Worm (Caenorhabditis elegans) whole organism, mixed stage, embryonic: Measurements from ENCODE around the gene rgs-7.

Experiments used
- M03D4.4 ChIP-seq: sonication (generic microtip); optimal IDR thresholded peaks from 2 replicates; lab custom pipeline; 2017; ENCODE audit warnings: mild to moderate bottlenecking, missing genetic modification characterization, missing compliant biosample characterization
- blmp-1 ChIP-seq: fragments of 150-350 bp; optimal IDR thresholded peaks from 2 replicates; lab custom pipeline; 2014; ENCODE audit warnings: missing biosample characterization, missing genetic modification characterization
- ceh-39 ChIP-seq: fragments of 150-350 bp; optimal IDR thresholded peaks from 2 replicates; lab custom pipeline; 2014; ENCODE audit warnings: missing biosample characterization, missing genetic modification characterization
- ceh-43 ChIP-seq: fragments of 200-800 bp; sonication (Bioruptor generic); optimal IDR thresholded peaks from 2 replicates; lab custom pipeline; 2018; ENCODE audit warnings: mild to moderate bottlenecking, missing genetic modification characterization, moderate library complexity, missing compliant biosample characterization
- ceh-83 ChIP-seq: fragments of 200-800 bp; sonication (Bioruptor generic); optimal IDR thresholded peaks from 2 replicates; lab custom pipeline; 2018; ENCODE audit warnings: mild to moderate bottlenecking, missing genetic modification characterization, missing compliant biosample characterization
- ces-1 ChIP-seq: fragments of 150-350 bp; optimal IDR thresholded peaks from 2 replicates; lab custom pipeline; 2014; ENCODE audit warnings: missing biosample characterization, missing genetic modification reagents, missing genetic modification characterization
- elt-1 ChIP-seq: sonication (generic microtip); optimal IDR thresholded peaks from 2 replicates; lab custom pipeline; 2017; ENCODE audit warnings: missing genetic modification characterization, mild to moderate bottlenecking, missing compliant biosample characterization, antibody characterized with exemption, moderate library complexity, borderline replicate concordance; ENCODE audit not compliant: insufficient read depth
- elt-3 ChIP-seq: fragments of 150-350 bp; optimal IDR thresholded peaks from 2 replicates; lab custom pipeline; 2014; ENCODE audit warnings: missing biosample characterization, missing genetic modification characterization
- flh-1 ChIP-seq: fragments of 200-800 bp; sonication (Bioruptor generic); optimal IDR thresholded peaks from 2 replicates; lab custom pipeline; 2018; ENCODE audit warnings: mild to moderate bottlenecking, missing genetic modification characterization, moderate library complexity, missing compliant biosample characterization
- hlh-1 ChIP-seq: fragments of 150-350 bp; optimal IDR thresholded peaks from 2 replicates; lab custom pipeline; 2014; ENCODE audit warnings: missing biosample characterization, missing genetic modification reagents, missing genetic modification characterization
- mls-2 ChIP-seq: sonication (generic microtip); optimal IDR thresholded peaks from 2 replicates; lab custom pipeline; 2016; ENCODE audit warnings: mild to moderate bottlenecking, missing genetic modification characterization, moderate library complexity, missing compliant biosample characterization
- nhr-2 ChIP-seq: fragments of 150-350 bp; optimal IDR thresholded peaks from 2 replicates; lab custom pipeline; 2014; ENCODE audit warnings: missing biosample characterization, missing genetic modification characterization
- nhr-237 ChIP-seq: fragments of 150-350 bp; optimal IDR thresholded peaks from 2 replicates; lab custom pipeline; 2014; ENCODE audit warnings: missing biosample characterization, missing genetic modification characterization
- nhr-28 ChIP-seq: fragments of 150-350 bp; optimal IDR thresholded peaks from 2 replicates; lab custom pipeline; 2014; ENCODE audit warnings: missing biosample characterization, missing genetic modification characterization
- pha-4 ChIP-seq: fragments of 150-350 bp; optimal IDR thresholded peaks from 2 replicates; lab custom pipeline; 2018; ENCODE audit warnings: missing biosample characterization, missing genetic modification reagents, missing genetic modification characterization
- sem-2 ChIP-seq: fragments of 200-800 bp; sonication (Bioruptor generic); optimal IDR thresholded peaks from 2 replicates; lab custom pipeline; 2018; ENCODE audit warnings: mild to moderate bottlenecking, missing genetic modification characterization, missing compliant biosample characterization
- snpc-4 ChIP-seq: fragments of 150-350 bp; optimal IDR thresholded peaks from 2 replicates; lab custom pipeline; 2014; ENCODE audit warnings: missing biosample characterization, missing genetic modification characterization
- sptf-1 ChIP-seq: sonication (generic microtip); optimal IDR thresholded peaks from 2 replicates; lab custom pipeline; 2017; ENCODE audit warnings: mild to moderate bottlenecking, missing genetic modification characterization, moderate library complexity, missing compliant biosample characterization
- tbx-8 ChIP-seq: fragments of 200-800 bp; sonication (Bioruptor generic); optimal IDR thresholded peaks from 2 replicates; lab custom pipeline; 2018; ENCODE audit warnings: mild to moderate bottlenecking, missing genetic modification characterization, moderate library complexity, missing compliant biosample characterization
- unc-120 ChIP-seq: sonication (generic microtip); optimal IDR thresholded peaks from 2 replicates; lab custom pipeline; 2017; ENCODE audit warnings: missing genetic modification characterization, missing compliant biosample characterization; ENCODE audit not compliant: poor library complexity, severe bottlenecking
- unc-39 ChIP-seq: fragments of 150-350 bp; optimal IDR thresholded peaks from 2 replicates; lab custom pipeline; 2014; ENCODE audit warnings: missing biosample characterization, missing genetic modification characterization
- unc-62 ChIP-seq: fragments of 150-350 bp; optimal IDR thresholded peaks from 2 replicates; lab custom pipeline; 2014; ENCODE audit warnings: missing biosample characterization, missing genetic modification reagents, missing genetic modification characterization
- zip-8 ChIP-seq: fragments of 150-350 bp; optimal IDR thresholded peaks from 2 replicates; lab custom pipeline; 2014; ENCODE audit warnings: missing biosample characterization, missing genetic modification characterization
- ztf-11 ChIP-seq: fragments of 150-350 bp; optimal IDR thresholded peaks from 2 replicates; lab custom pipeline; 2014; ENCODE audit warnings: missing biosample characterization, missing genetic modification characterization

The rgs-7 gene

ce11 chrX:3572490-3572889, 30.1 kb downstream of the rgs-7 start, which contains the start of gene vit-3:
Gene vit-3 (minus strand): TSS chrX:3572549.
- TF ChIP-seq nhr-2 (tag; lab: Kevin White, UChicago) (no peak), sptf-1 (tag; lab: Kevin White, UChicago) (no peak), ztf-11 (no peak), ceh-43 (GFP tag; lab: Kevin White, UChicago) (no peak), ceh-39 (tag; lab: Kevin White, UChicago) (no peak), ceh-83 (GFP tag; lab: Kevin White, UChicago) (no peak), hlh-1 (tag; lab: Kevin White, UChicago) (no peak)

DNA sequence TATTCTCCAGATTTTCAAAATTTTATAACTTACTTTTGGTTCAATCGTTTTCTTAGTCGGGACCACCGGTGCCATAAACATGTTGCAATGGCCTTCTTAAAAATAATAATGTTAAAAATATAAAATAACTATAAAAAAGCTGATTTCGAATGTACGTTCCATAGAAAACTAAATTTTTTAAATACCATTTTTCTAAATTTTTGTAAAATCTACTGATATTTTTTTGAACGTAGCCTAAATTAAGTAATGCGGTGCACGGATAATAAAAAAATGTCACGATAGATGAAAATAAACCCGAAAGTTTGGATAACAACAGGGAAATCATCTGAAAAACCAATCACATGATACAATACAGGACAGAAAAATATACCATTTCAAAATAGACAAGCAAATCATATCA, 31.1 kb downstream of the rgs-7 start, which contains the start of gene T27A10.5:
Gene T27A10.5 (minus strand): TSS at position 101 of the 400 bp plus-strand sequence.
- TF ChIP-seq blmp-1 (tag; lab: Kevin White, UChicago) (no peak), unc-39 (no peak), ceh-83 (GFP tag; lab: Kevin White, UChicago) (no peak), flh-1 (no peak), unc-62 (GFP tag; lab: Kevin White, UChicago) (no peak), sem-2 (GFP tag; lab: Kevin White, UChicago) (no peak)
- TF ChIP-seq, all 35 proteins: peak for 0

- TF ChIP-seq mls-2 (tag; lab: Kevin White, UChicago) (no peak), elt-1 (tag; lab: Kevin White, UChicago) (no peak), nhr-2 (tag; lab: Kevin White, UChicago) (no peak), ceh-43 (GFP tag; lab: Kevin White, UChicago) (no peak)
Observed at ce11 chrX:3576239-3576638, 33.9 kb downstream of the rgs-7 start, which contains the start of gene ckc-1. Gene ckc-1 (plus strand): TSS chrX:3576606.

DNA sequence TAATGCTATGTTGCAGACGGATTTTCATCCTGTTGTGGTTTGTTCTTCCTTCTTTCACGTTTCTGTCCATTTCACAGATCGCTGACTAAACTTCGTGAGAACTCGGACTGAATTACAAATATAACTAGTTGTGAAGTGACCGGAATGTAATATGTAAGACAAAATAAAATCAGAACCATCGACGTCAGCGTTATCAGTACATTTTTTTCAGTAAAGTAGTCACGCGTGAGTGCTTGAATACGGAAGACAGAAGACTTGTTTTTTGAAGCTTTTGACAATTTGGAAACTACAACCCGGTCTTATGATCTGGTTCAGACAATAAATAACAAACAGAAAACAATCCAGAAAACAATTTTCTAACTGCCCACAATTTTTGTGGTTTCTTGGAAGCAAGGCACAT, 39.5 kb downstream of the rgs-7 start:
- TF ChIP-seq zip-8 (tag; lab: Kevin White, UChicago) (no peak), nhr-2 (tag; lab: Kevin White, UChicago) (no peak), hlh-1 (tag; lab: Kevin White, UChicago) (no peak), sem-2 (GFP tag; lab: Kevin White, UChicago) (no peak), pha-4 (tag; lab: Kevin White, UChicago) (no peak), unc-62 (GFP tag; lab: Kevin White, UChicago) (no peak), unc-120 (tag; lab: Kevin White, UChicago) (no peak), elt-1 (tag; lab: Kevin White, UChicago) (no peak), blmp-1 (tag; lab: Kevin White, UChicago) (no peak), elt-3 (tag; lab: Kevin White, UChicago) (no peak), snpc-4 (no peak), M03D4.4 (tag; lab: Kevin White, UChicago) (no peak), ceh-83 (GFP tag; lab: Kevin White, UChicago) (no peak), flh-1 (no peak)

DNA sequence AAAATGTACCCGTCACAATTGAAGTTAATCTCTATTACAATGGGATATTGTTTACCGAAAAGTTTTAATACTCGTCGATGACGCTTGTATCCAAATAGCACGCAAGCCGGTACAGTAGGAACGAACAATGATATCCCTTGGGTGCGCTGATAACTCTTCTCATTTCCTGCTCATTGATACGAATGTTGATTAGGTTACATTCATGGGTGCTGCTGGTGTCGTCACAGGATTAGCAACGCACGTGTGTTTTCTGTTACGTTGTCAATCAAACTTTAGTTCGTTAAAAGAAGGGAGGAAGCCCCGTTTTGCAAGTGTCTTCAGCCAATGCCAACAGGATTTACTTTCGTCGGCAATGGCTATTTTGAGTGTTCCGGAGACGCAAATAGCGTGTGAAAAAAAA, 41.1 kb downstream of the rgs-7 start:
- TF ChIP-seq zip-8 (tag; lab: Kevin White, UChicago) (no peak), nhr-28 (tag; lab: Kevin White, UChicago) (no peak), sptf-1 (tag; lab: Kevin White, UChicago) (no peak), tbx-8 (no peak), flh-1 (no peak), nhr-2 (tag; lab: Kevin White, UChicago) (no peak), unc-62 (GFP tag; lab: Kevin White, UChicago) (no peak), elt-1 (tag; lab: Kevin White, UChicago) (no peak)

ce11 chrX:3584481-3584880, 42.1 kb downstream of the rgs-7 start:
- TF ChIP-seq ces-1 (GFP tag; lab: Kevin White, UChicago) (peak; percentile 85), nhr-237 (tag; lab: Kevin White, UChicago) (no peak)

DNA sequence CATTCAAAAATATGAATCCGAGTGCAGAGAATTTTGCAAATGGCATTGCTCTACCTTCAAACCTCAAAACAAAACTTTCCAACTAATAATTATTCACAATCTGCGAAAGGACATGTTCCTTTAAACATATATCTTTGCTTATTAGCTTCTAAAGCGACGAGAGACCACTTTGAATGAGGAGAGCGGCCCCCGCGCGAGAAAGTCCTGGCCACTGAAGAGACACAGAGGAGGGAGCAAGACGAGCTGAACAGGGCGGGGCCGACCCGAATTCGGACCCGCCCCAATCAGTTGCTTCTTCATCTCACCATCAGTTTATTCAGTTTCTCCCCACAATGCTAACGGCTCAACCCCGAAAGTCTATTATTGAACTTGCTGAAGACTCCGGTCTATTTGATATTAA, 43.3 kb downstream of the rgs-7 start, which contains the start of gene T27A10.2:
Gene T27A10.2 (plus strand): TSS at position 333 of the 400 bp plus-strand sequence.
- TF ChIP-seq ces-1 (GFP tag; lab: Kevin White, UChicago) (peak; percentile 46), tbx-8 (no peak)
